Worm (Caenorhabditis elegans): ENCODE measurements around the gene clc-8.

- no peak for TF ChIP-seq tbx-11 (GFP tag; IDR thresholded peaks at IDR 0.05)
- TF ChIP-seq tra-4 (tag; optimal IDR thresholded peaks at IDR 0.05), result no peak
- TF ChIP-seq ama-1 (optimal IDR thresholded peaks at IDR 0.05), result no peak
- no peak for TF ChIP-seq flt-1 (GFP tag; IDR thresholded peaks at IDR 0.05)
- no peak for TF ChIP-seq ets-7 (tag; optimal IDR thresholded peaks at IDR 0.05)
- TF ChIP-seq hmg-4 (GFP tag; optimal IDR thresholded peaks at IDR 0.05), result no peak
Observed at ce11 chrIV:14414200-14414599, 20.3 kb downstream of the clc-8 start.

Data from whole organism, early embryonic.